Worm (Caenorhabditis elegans): ENCODE results near the gene ubxn-2.
"Not testable (repeated sequence)": the region's sequence is repeated elsewhere in the genome, so short reads cannot be mapped to it uniquely, and the experiment has no call there.

Gene ubxn-2

ce11 chrIV:2729957-2730356, 4.3 kb upstream of the ubxn-2 start, which contains the start of gene Y94H6A.2:
Y94H6A.2 (plus strand) TSS chrIV:2730292.
- TF ChIP-seq ceh-43 (GFP tag; optimal IDR thresholded peaks at IDR 0.05) (no peak), unc-120 (tag; optimal IDR thresholded peaks at IDR 0.05; ENCODE audit: poor library complexity, severe bottlenecking) (no peak), ceh-83 (GFP tag; optimal IDR thresholded peaks at IDR 0.05) (no peak), tbx-8 (GFP tag; optimal IDR thresholded peaks at IDR 0.05) (no peak), bed-3 (GFP tag; optimal IDR thresholded peaks at IDR 0.05) (no peak), blmp-1 (tag; optimal IDR thresholded peaks at IDR 0.05) (no peak), pha-4 (tag; optimal IDR thresholded peaks at IDR 0.05) (no peak), ces-1 (GFP tag; optimal IDR thresholded peaks at IDR 0.05) (no peak), snpc-4 (tag; optimal IDR thresholded peaks at IDR 0.05) (no peak), hlh-1 (tag; optimal IDR thresholded peaks at IDR 0.05) (no peak), drap-1 (GFP tag; optimal IDR thresholded peaks at IDR 0.05) (no peak), ham-2 (GFP tag; optimal IDR thresholded peaks at IDR 0.05) (no peak), nhr-12 (tag; optimal IDR thresholded peaks at IDR 0.05) (no peak), nhr-28 (tag; optimal IDR thresholded peaks at IDR 0.05) (no peak), sptf-1 (tag; optimal IDR thresholded peaks at IDR 0.05) (no peak), zip-8 (tag; optimal IDR thresholded peaks at IDR 0.05) (no peak), mls-2 (tag; optimal IDR thresholded peaks at IDR 0.05) (no peak)

DNA sequence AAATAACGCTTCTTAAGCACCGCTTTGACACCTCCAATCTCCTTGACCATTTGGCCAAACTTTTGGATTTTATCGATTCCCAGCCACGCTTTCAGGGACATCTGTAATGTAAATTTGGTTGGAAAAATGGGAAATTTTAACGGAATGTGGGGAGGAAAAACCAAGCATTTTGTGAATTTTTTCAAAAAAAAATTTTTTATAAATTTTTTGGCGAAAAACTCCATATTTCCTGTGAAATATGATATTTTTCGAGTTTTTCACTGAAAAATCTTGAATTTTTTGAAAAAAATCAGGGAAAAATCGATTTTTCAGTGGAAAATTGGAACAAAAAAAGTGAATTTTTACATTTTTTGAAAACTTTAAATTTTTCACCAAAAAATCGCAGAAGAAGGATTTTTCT, 5.9 kb downstream of the ubxn-2 start, which contains the start of gene ndua-12:
Gene ndua-12 (minus strand): TSS at position 101 of the 400 bp plus-strand sequence.
- not testable (repeated sequence) for TF ChIP-seq lsy-2 (tag; optimal IDR thresholded peaks at IDR 0.05); sem-2 (GFP tag; optimal IDR thresholded peaks at IDR 0.05); ces-1 (GFP tag; optimal IDR thresholded peaks at IDR 0.05)

DNA sequence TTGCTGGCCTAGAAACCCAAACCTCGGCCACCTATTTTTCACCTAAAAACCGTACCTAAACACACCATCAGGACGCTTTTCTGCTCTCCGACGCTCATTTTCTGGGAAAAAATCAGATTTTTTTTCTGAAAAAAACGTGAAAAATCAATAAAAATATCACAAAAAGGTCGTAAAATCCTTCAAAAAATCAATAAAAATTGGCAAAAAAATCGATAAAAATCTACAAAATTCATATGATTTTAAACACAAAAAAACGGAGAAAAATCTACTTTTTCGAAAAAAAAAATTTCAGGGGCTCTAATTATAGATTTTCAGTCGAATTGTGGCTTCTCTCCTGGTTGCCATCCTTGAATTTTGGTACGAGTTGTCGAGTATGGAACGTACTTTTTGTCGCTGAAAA, 9.1 kb downstream of the ubxn-2 start, which contains the start of gene Y94H6A.7:
Gene Y94H6A.7 (minus strand): TSS at position 101 of the 400 bp plus-strand sequence.
- not testable (repeated sequence) for TF ChIP-seq mab-5, lin-13, nhr-237 (tag; optimal IDR thresholded peaks at IDR 0.05)

ce11 chrIV:2712935-2713334, 12.7 kb downstream of the ubxn-2 start, which contains the start of gene Y94H6A.12:
Y94H6A.12 (minus strand) TSS chrIV:2713035.
- TF ChIP-seq sptf-1 (tag; optimal IDR thresholded peaks at IDR 0.05) (no peak), ces-1 (GFP tag; optimal IDR thresholded peaks at IDR 0.05) (no peak), nhr-28 (tag; optimal IDR thresholded peaks at IDR 0.05) (no peak), mls-2 (tag; optimal IDR thresholded peaks at IDR 0.05) (no peak), blmp-1 (tag; optimal IDR thresholded peaks at IDR 0.05) (no peak), flh-1 (GFP tag; optimal IDR thresholded peaks at IDR 0.05) (no peak), unc-62 (GFP tag; optimal IDR thresholded peaks at IDR 0.05) (no peak), ceh-43 (GFP tag; optimal IDR thresholded peaks at IDR 0.05) (no peak), elt-1 (tag; optimal IDR thresholded peaks at IDR 0.05; ENCODE audit: borderline replicate concordance, insufficient read depth) (no peak), ceh-83 (GFP tag; optimal IDR thresholded peaks at IDR 0.05) (no peak), unc-39 (tag; optimal IDR thresholded peaks at IDR 0.05) (no peak), hlh-1 (tag; optimal IDR thresholded peaks at IDR 0.05) (no peak), nhr-237 (tag; optimal IDR thresholded peaks at IDR 0.05) (no peak), unc-120 (tag; optimal IDR thresholded peaks at IDR 0.05; ENCODE audit: poor library complexity, severe bottlenecking) (no peak), cnd-1 (tag; optimal IDR thresholded peaks at IDR 0.05) (no peak), drap-1 (GFP tag; optimal IDR thresholded peaks at IDR 0.05) (no peak), ceh-39 (tag; optimal IDR thresholded peaks at IDR 0.05) (no peak), bed-3 (GFP tag; optimal IDR thresholded peaks at IDR 0.05) (no peak)

DNA sequence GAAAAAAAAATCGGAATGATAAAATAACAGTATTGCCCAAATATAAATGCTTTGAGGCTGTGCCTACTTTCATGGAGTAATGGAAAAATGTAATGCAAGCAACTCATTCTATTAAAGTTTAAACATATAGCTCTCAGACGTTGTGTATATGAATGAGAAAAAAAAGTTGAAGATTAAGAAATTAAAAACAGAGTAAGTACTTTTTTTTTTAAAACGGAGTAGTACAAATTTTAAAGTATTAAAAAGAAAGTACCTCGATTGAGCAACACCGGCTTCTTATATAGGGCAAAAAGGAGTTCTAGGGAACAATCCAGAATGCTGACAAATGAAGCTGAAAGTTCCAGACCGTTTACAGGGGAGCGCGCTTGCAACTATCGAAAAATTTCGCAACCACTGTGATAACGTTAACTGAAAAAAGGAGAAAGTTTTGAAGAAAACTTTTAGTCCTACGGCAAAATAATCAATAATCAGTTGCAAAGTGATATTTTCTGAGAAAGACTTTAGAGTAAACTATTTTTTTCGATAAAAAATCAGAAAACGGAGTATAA, 14.4 kb downstream of the ubxn-2 start:
- TF ChIP-seq unc-62 (GFP tag; optimal IDR thresholded peaks at IDR 0.05) (no peak), pha-4 (tag; optimal IDR thresholded peaks at IDR 0.05) (no peak), unc-39 (tag; optimal IDR thresholded peaks at IDR 0.05) (no peak), flh-1 (GFP tag; optimal IDR thresholded peaks at IDR 0.05) (no peak), sptf-1 (tag; optimal IDR thresholded peaks at IDR 0.05) (no peak), lin-32 (GFP tag; optimal IDR thresholded peaks at IDR 0.05) (no peak), ham-2 (GFP tag; optimal IDR thresholded peaks at IDR 0.05) (no peak), zip-8 (tag; optimal IDR thresholded peaks at IDR 0.05) (no peak), unc-120 (tag; optimal IDR thresholded peaks at IDR 0.05; ENCODE audit: poor library complexity, severe bottlenecking) (no peak)

All from whole organism, mixed stage, embryonic.